Fruit fly (Drosophila melanogaster) whole organism, wandering third instar larva: ENCODE results near the gene ZnT77C.
"Not testable (repeated sequence)": the region's sequence is repeated elsewhere in the genome, so short reads cannot be mapped to it uniquely, and the experiment has no call there.

Source experiments
- Abd-B ChIP-seq: fragments of >200 bp; optimal IDR thresholded peaks from 2 replicates; lab custom pipeline; 2017; ENCODE audit warnings: missing biosample characterization, missing genetic modification characterization
- CG9705 ChIP-seq: fragments of 200-800 bp; sonication (Bioruptor generic); optimal IDR thresholded peaks from 2 replicates; lab custom pipeline; 2018; ENCODE audit warnings: missing biosample characterization, mild to moderate bottlenecking, missing genetic modification characterization
- CrebA ChIP-seq: fragments of 200-800 bp; sonication (Bioruptor generic); optimal IDR thresholded peaks from 2 replicates; lab custom pipeline; 2016; ENCODE audit warnings: missing biosample characterization, mild to moderate bottlenecking, missing genetic modification characterization, borderline replicate concordance
- Dfd ChIP-seq: fragments of >200 bp; optimal IDR thresholded peaks from 2 replicates; lab custom pipeline; 2017; ENCODE audit warnings: missing biosample characterization, missing genetic modification characterization
- GATAd ChIP-seq: sonication (Bioruptor generic); optimal IDR thresholded peaks from 2 replicates; lab custom pipeline; 2016; ENCODE audit warnings: missing biosample characterization, missing genetic modification characterization
- HLH106 ChIP-seq: fragments of 200-800 bp; optimal IDR thresholded peaks from 3 replicates; lab custom pipeline; 2019; ENCODE audit warnings: missing biosample characterization, mild to moderate bottlenecking, missing genetic modification characterization, moderate library complexity
- Hnf4 ChIP-seq: fragments of 200-800 bp; sonication (Bioruptor generic); optimal IDR thresholded peaks from 2 replicates; lab custom pipeline; 2016; ENCODE audit warnings: missing biosample characterization, mild to moderate bottlenecking, missing genetic modification characterization
- Hr78 ChIP-seq: fragments of >200 bp; optimal IDR thresholded peaks from 2 replicates; lab custom pipeline; 2017; ENCODE audit warnings: missing biosample characterization, missing genetic modification characterization
- Hr83 ChIP-seq: fragments of 200-300 bp; sonication (Bioruptor generic); optimal IDR thresholded peaks from 2 replicates; lab custom pipeline; 2016; ENCODE audit warnings: missing biosample characterization, mild to moderate bottlenecking, missing genetic modification characterization, moderate library complexity; ENCODE audit not compliant: poor library complexity, severe bottlenecking
- Mio ChIP-seq: sonication (Bioruptor generic); optimal IDR thresholded peaks from 2 replicates; lab custom pipeline; 2016; ENCODE audit warnings: missing biosample characterization, missing genetic modification characterization
- Myc ChIP-seq: fragments of >200 bp; optimal IDR thresholded peaks from 2 replicates; lab custom pipeline; 2017
- N ChIP-seq: fragments of >200 bp; optimal IDR thresholded peaks from 2 replicates; lab custom pipeline; 2018; ENCODE audit warnings: missing biosample characterization, missing external identifiers, missing genetic modification characterization
- OdsH ChIP-seq: fragments of 200-800 bp; sonication (Bioruptor generic); optimal IDR thresholded peaks from 2 replicates; lab custom pipeline; 2016; ENCODE audit warnings: missing biosample characterization, mild to moderate bottlenecking, missing genetic modification characterization
- Rel ChIP-seq, 2 experiments: fragments of 200-800 bp; sonication (Bioruptor generic) in 1 of 2; optimal IDR thresholded peaks; 2 replicates in 1 of 2; 3 replicates in 1 of 2; lab custom pipeline; 2016 to 2019; ENCODE audit warnings: mild to moderate bottlenecking in 2 of 2, missing biosample characterization in 2 of 2, missing genetic modification characterization in 2 of 2, moderate library complexity in 1 of 2
- Sp1 ChIP-seq: fragments of 200-800 bp; sonication (Bioruptor generic); optimal IDR thresholded peaks from 3 replicates; lab custom pipeline; 2019; ENCODE audit warnings: missing biosample characterization, mild to moderate bottlenecking, missing genetic modification characterization, moderate library complexity
- Vsx2 ChIP-seq: fragments of 200-300, 225-300 bp; sonication (Bioruptor generic); optimal IDR thresholded peaks from 2 replicates; lab custom pipeline; 2018; ENCODE audit warnings: missing biosample characterization, missing genetic modification characterization; ENCODE audit not compliant: partially characterized antibody
- br ChIP-seq: fragments of 200-800 bp; sonication (Bioruptor generic); optimal IDR thresholded peaks from 2 replicates; lab custom pipeline; 2016; ENCODE audit warnings: missing biosample characterization, missing genetic modification characterization
- brk ChIP-seq: fragments of 200-800 bp; sonication (Bioruptor generic); optimal IDR thresholded peaks from 2 replicates; lab custom pipeline; 2016; ENCODE audit warnings: missing biosample characterization, mild to moderate bottlenecking, missing genetic modification characterization
- dl ChIP-seq, 2 experiments: fragments of 175-275, 200-275 bp in 1 of 2; fragments of 200-275 bp in 1 of 2; sonication (Bioruptor generic); optimal IDR thresholded peaks; lab custom pipeline; 2018; ENCODE audit warnings: mild to moderate bottlenecking in 2 of 2, missing biosample characterization in 2 of 2, missing genetic modification characterization in 2 of 2, moderate library complexity in 2 of 2; ENCODE audit not compliant: partially characterized antibody in 2 of 2, insufficient read depth in 1 of 2
- dmrt93B ChIP-seq: fragments of 200-800 bp; sonication (Bioruptor generic); optimal IDR thresholded peaks from 2 replicates; lab custom pipeline; 2018; ENCODE audit warnings: missing biosample characterization, mild to moderate bottlenecking, missing genetic modification characterization
- ey ChIP-seq: fragments of 200-800 bp; sonication (Bioruptor generic); optimal IDR thresholded peaks from 2 replicates; lab custom pipeline; 2016; ENCODE audit warnings: missing biosample characterization, missing genetic modification characterization
- foxo ChIP-seq, 2 experiments: fragments of 200-800 bp; sonication (Bioruptor generic); optimal IDR thresholded peaks; 2 replicates in 1 of 2; 3 replicates in 1 of 2; lab custom pipeline; 2016 to 2017; ENCODE audit warnings: missing biosample characterization in 2 of 2, missing genetic modification characterization in 2 of 2
- fru ChIP-seq: fragments of 200-800 bp; sonication (Bioruptor generic); optimal IDR thresholded peaks from 3 replicates; lab custom pipeline; 2016; ENCODE audit warnings: missing biosample characterization, mild to moderate bottlenecking, missing genetic modification characterization
- h ChIP-seq: fragments of 200-800 bp; sonication (Bioruptor generic); optimal IDR thresholded peaks from 3 replicates; lab custom pipeline; 2016; ENCODE audit warnings: missing biosample characterization, mild to moderate bottlenecking, missing genetic modification characterization
- jim ChIP-seq: fragments of 175-275, 200-325 bp; sonication (Bioruptor generic); optimal IDR thresholded peaks from 2 replicates; lab custom pipeline; 2016; ENCODE audit warnings: missing biosample characterization, mild to moderate bottlenecking, missing genetic modification characterization
- lola ChIP-seq: fragments of >200 bp; optimal IDR thresholded peaks from 2 replicates; lab custom pipeline; 2017; ENCODE audit warnings: missing biosample characterization, missing genetic modification characterization
- psq ChIP-seq: fragments of 200-800 bp; sonication (Bioruptor generic); optimal IDR thresholded peaks from 3 replicates; lab custom pipeline; 2017; ENCODE audit warnings: missing biosample characterization, mild to moderate bottlenecking, missing genetic modification characterization, moderate library complexity
- rgr ChIP-seq: fragments of 200-800 bp; sonication (Bioruptor generic); optimal IDR thresholded peaks from 3 replicates; lab custom pipeline; 2016; ENCODE audit warnings: missing biosample characterization, mild to moderate bottlenecking, missing genetic modification characterization
- sage ChIP-seq: fragments of 200-800 bp; sonication (Bioruptor generic); optimal IDR thresholded peaks from 2 replicates; lab custom pipeline; 2016; ENCODE audit warnings: missing biosample characterization, mild to moderate bottlenecking, missing genetic modification characterization
- tai ChIP-seq: sonication (Bioruptor generic); optimal IDR thresholded peaks from 2 replicates; lab custom pipeline; 2016; ENCODE audit warnings: missing biosample characterization, missing genetic modification characterization
- usp ChIP-seq: fragments of >200 bp; optimal IDR thresholded peaks from 2 replicates; lab custom pipeline; 2017; ENCODE audit warnings: missing biosample characterization, missing genetic modification characterization
- woc ChIP-seq: sonication (Bioruptor generic); optimal IDR thresholded peaks from 2 replicates; lab custom pipeline; 2016; ENCODE audit warnings: missing biosample characterization, mild to moderate bottlenecking, missing genetic modification characterization

Gene ZnT77C

DNA sequence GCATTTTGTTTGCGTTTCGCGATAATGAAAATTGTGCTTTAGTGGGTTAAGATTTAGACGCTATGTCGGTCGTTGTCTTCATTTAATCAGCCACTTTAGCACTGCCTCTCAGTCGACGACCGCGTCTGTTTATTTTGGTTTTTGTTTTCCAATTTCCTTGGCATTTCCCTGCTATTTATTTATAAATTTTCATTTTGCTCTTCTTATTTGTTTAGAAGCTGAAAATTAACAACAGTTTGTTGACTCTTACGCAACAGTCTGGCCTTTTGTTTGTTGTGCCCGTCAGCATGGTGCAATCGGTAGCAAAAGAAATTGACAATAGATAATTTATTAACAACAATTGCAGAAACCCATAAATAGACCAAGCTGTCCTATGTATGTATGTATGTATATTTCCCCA is 12.8 kb upstream of the ZnT77C start:
- TF ChIP-seq br, result no peak
- TF ChIP-seq Mio (GFP tag; lab: Kevin White, UChicago), result no peak
- TF ChIP-seq rgr (GFP tag; lab: Kevin White, UChicago), result no peak
- no peak for TF ChIP-seq Rel (GFP tag; optimal IDR thresholded peaks at IDR 0.05; lab: Kevin White, UChicago)
- TF ChIP-seq Rel (tag; optimal IDR thresholded peaks at IDR 0.05; lab: Kevin White, UChicago), result no peak
- TF ChIP-seq GATAd (GFP tag; lab: Kevin White, UChicago), result no peak
- TF ChIP-seq HLH106 (tag; lab: Kevin White, UChicago), result no peak
- TF ChIP-seq dmrt93B (GFP tag; lab: Kevin White, UChicago), result no peak
- no peak for TF ChIP-seq OdsH
- no peak for TF ChIP-seq foxo (GFP tag; optimal IDR thresholded peaks at IDR 0.05; lab: Kevin White, UChicago)
- no peak for TF ChIP-seq dl (GFP tag; optimal IDR thresholded peaks at IDR 0.05; lab: Kevin White, UChicago; ENCODE audit: insufficient read depth in 1 of 2, partially characterized antibody in 2 of 2)

- no peak for TF ChIP-seq Abd-B (GFP tag; lab: Kevin White, UChicago)
- no peak for TF ChIP-seq Rel (GFP tag; optimal IDR thresholded peaks at IDR 0.05; lab: Kevin White, UChicago)
- TF ChIP-seq Rel (tag; optimal IDR thresholded peaks at IDR 0.05; lab: Kevin White, UChicago), result no peak
- TF ChIP-seq N (GFP tag; lab: Kevin White, UChicago), result no peak
Observed at dm6 chr3L:20505732-20506131, 11.0 kb upstream of the ZnT77C start, which contains the start of gene CG5078. TSS of gene CG5078 (plus strand) at chr3L:20506032.

DNA sequence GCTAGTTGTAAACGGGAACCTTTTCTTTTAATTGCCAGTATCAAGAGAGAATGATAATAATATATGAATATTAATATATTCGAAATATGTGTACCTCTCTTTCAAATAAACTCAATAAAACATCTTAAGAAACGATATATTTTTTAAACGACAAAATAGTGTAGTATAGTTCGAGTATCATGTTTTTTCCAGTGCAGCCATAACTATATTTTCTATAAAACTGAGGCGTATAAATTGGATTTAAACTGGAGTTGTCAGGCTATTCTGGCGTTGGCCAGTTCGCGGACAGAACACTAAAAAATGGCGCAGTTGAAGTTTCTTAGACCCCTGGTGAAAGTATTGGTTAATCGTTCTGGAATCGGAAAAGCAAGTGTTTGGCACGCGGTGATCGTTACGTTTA is 9.2 kb upstream of the ZnT77C start, which contains the start of gene CG17637:
TSS of gene CG17637 (plus strand) at position 301 of the 400 bp plus-strand sequence.
- TF ChIP-seq brk (GFP tag; lab: Kevin White, UChicago); Rel (GFP tag; optimal IDR thresholded peaks at IDR 0.05; lab: Kevin White, UChicago); Rel (tag; optimal IDR thresholded peaks at IDR 0.05; lab: Kevin White, UChicago); foxo (GFP tag; optimal IDR thresholded peaks at IDR 0.05; lab: Kevin White, UChicago): not testable (repeated sequence)

DNA sequence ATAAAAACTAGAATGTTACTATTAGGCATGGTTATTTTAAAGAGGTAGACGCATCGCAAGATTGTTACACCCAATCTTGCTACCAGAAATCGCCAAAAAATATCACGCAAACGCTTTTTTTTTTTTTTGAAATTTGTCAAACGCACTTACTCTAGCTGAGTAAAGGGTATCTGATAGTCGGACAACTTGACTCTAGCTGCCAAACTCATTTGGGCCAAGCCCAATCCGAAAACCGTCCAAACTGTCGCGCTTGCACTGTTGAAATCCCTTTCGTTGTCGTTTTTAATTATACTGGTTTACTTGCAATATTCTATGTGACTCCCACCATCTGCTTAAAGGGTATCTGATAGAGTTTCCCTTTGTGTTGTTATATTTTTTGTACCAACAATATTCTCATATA is 8.5 kb upstream of the ZnT77C start:
- TF ChIP-seq dmrt93B (GFP tag; lab: Kevin White, UChicago) (no peak), tai (no peak), Hr83 (GFP tag; lab: Kevin White, UChicago) (no peak), woc (GFP tag; lab: Kevin White, UChicago) (no peak)
- TF ChIP-seq, all 38 proteins: peak for 0

DNA sequence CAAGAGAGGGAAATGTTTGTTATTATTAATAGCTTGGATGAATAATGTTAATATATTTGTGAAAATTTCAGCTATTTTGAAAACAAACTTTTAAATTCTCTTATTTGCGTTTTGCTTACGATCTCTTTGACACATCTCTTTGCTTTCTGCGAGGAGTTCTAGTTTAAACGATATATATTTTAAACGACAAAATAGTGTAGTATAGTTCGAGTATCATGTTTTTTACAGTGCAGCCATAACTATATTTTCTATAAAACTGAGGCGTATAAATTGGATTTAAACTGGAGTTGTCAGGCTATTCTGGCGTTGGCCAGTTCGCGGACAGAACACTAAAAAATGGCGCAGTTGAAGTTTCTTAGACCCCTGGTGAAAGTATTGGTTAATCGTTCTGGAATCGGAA is 4.8 kb upstream of the ZnT77C start, which contains the start of gene CG18281:
TSS of gene CG18281 (plus strand) at position 301 of the 400 bp plus-strand sequence.
- not testable (repeated sequence) for TF ChIP-seq rgr, dmrt93B, usp (GFP tag; lab: Kevin White, UChicago)

- TF ChIP-seq Dfd (GFP tag; lab: Kevin White, UChicago) (peak; percentile 87), rgr (GFP tag; lab: Kevin White, UChicago) (no peak)
Observed at dm6 chr3L:20498204-20498603, 3.5 kb upstream of the ZnT77C start.

DNA sequence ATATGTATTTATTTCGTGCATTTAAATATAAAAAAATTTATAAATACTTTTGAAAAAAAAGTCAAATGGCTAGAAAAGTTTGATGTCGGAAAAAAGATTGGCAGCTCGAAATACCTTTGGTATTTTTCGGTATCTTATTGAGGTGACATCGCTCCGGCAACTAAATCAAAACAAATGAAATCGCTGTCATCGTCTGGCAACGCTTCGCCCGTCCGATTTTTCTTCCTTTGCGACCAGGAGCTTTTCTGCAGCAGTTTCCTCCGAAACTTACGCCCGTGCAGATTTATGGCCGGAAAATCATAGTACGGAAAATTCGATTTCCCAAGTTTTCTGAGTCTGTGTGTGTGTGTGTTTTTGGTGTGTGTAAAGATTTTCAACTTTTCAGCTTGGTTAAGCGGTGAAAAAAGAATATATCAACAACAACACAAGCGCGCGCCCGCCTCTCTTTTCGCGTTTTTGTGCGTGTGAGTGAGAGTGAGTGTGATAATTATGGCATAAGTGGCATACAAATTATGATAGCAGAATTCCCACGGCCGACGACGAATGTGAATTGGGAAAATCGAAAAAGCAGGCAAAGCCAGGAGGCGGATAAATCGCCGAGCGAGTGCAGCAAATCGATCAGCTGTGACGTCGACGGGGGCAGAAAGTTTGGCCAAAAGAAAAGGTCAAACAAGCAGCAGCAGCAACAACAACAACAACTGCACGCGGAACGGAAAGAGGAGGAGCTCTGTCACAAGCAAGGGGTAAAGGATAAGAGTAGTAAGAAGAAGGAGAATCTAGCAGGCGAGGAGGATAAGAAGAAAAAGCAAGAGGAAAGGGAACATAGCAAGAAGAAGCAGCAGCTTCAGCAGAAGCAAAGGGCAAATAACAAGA is 2.6 kb upstream of the ZnT77C start, which contains the start of gene CG32425:
TSS of gene CG32425 (plus strand) at position 200 of the 873 bp plus-strand sequence.
- TF ChIP-seq dmrt93B (GFP tag; lab: Kevin White, UChicago), result no peak
- TF ChIP-seq rgr (GFP tag; lab: Kevin White, UChicago), result no peak
- TF ChIP-seq tai, result no peak
- TF ChIP-seq Hr78 (GFP tag; lab: Kevin White, UChicago), result no peak
- peak; percentile 67 for TF ChIP-seq psq (GFP tag; lab: Kevin White, UChicago)
- no peak for TF ChIP-seq usp (GFP tag; lab: Kevin White, UChicago)
- peak; percentile 18 for TF ChIP-seq Myc (lab: Kevin White, UChicago)
- TF ChIP-seq Sp1 (GFP tag; lab: Kevin White, UChicago), result no peak
- TF ChIP-seq CrebA (GFP tag; lab: Kevin White, UChicago), result no peak
- no peak for TF ChIP-seq sage
- no peak for TF ChIP-seq CG9705 (GFP tag; lab: Kevin White, UChicago)
- peak; percentile 4 for TF ChIP-seq HLH106 (tag; lab: Kevin White, UChicago)
- peak; percentile 25 for TF ChIP-seq fru (GFP tag; lab: Kevin White, UChicago)
- TF ChIP-seq Vsx2, result no peak
- peak; percentile 24 for TF ChIP-seq h (GFP tag; lab: Kevin White, UChicago)
- no peak for TF ChIP-seq brk (GFP tag; lab: Kevin White, UChicago)
- TF ChIP-seq woc (GFP tag; lab: Kevin White, UChicago), result no peak
- TF ChIP-seq OdsH, result no peak
- TF ChIP-seq jim, result no peak
- TF ChIP-seq Hnf4 (GFP tag; lab: Kevin White, UChicago), result no peak
- no peak for TF ChIP-seq dl (GFP tag; optimal IDR thresholded peaks at IDR 0.05; lab: Kevin White, UChicago; ENCODE audit: insufficient read depth in 1 of 2, partially characterized antibody in 2 of 2)
- no peak for TF ChIP-seq GATAd (GFP tag; lab: Kevin White, UChicago)
- TF ChIP-seq lola (GFP tag; lab: Kevin White, UChicago), result no peak
- no peak for TF ChIP-seq ey
- no peak for TF ChIP-seq N (GFP tag; lab: Kevin White, UChicago)
- no peak for TF ChIP-seq Dfd (GFP tag; lab: Kevin White, UChicago)
